Fruit fly (Drosophila melanogaster) Kc167 (cell line): ENCODE measurements around the gene Pop4.

Experiments
- Myc ChIP-seq: fragments of >200 bp; optimal IDR thresholded peaks from 2 replicates; lab custom pipeline; 2017; ENCODE audit warnings: missing external identifiers
- Sin3A ChIP-seq: fragments of >200 bp; optimal IDR thresholded peaks from 2 replicates; lab custom pipeline; 2018; ENCODE audit warnings: missing external identifiers
- h ChIP-seq: fragments of >200 bp; optimal IDR thresholded peaks from 3 replicates; lab custom pipeline; 2018; ENCODE audit warnings: missing external identifiers
- insv ChIP-seq: fragments of >200 bp; optimal IDR thresholded peaks from 3 replicates; lab custom pipeline; 2018; ENCODE audit warnings: missing external identifiers
- psq ChIP-seq: fragments of >200 bp; optimal IDR thresholded peaks from 2 replicates; lab custom pipeline; 2017; ENCODE audit warnings: missing external identifiers
- ttk ChIP-seq: sonication (Bioruptor generic); optimal IDR thresholded peaks from 2 replicates; lab custom pipeline; 2017; ENCODE audit warnings: missing external identifiers

dm6 chr3L:7934857-7935256 lies 43.6 kb downstream of the Pop4 start:
- TF ChIP-seq insv (lab: Kevin White, UChicago) (no peak), Myc (lab: Kevin White, UChicago) (no peak), h (no peak), ttk (no peak), psq (lab: Kevin White, UChicago) (no peak), Sin3A (lab: Kevin White, UChicago) (no peak)
